Fruit fly (Drosophila melanogaster): Measurements from ENCODE around the gene CaBP1.

Gene CaBP1

DNA sequence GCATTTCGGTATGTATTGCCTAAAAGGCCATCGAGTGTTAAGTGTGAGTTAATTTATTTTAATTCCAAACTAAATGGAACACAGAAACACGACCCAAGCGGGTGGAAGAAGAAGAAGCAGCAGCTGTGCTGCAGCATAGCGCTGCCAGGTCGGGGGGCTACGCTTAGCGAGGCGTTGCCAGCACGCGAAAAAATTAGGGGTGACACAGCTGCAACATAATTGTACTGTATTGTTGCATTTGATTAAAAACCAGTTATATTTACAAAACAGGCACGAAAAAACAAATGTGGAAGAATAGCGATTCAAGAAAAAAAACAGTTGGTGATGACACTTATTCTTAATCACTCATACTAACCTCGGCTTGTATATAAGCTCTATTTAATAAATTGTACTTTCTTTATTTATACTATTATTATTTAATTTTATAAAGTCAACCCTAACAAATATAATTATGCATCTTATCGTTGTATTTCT, 6.3 kb downstream of the CaBP1 start:
- no peak for TF ChIP-seq Pif1A (GFP tag; optimal IDR thresholded peaks at IDR 0.05)
- peak; percentile 45; the same call in 1 of the 2 replicates for TF ChIP-seq rn (GFP tag; IDR thresholded peaks at IDR 0.05)
- TF ChIP-seq Snoo (tag; optimal IDR thresholded peaks at IDR 0.05), result peak; percentile 74
- peak; percentile 62; the same call in 2 of the 3 replicates for TF ChIP-seq fd96Ca (GFP tag; IDR thresholded peaks at IDR 0.05)
- TF ChIP-seq CG17806 (tag; optimal IDR thresholded peaks at IDR 0.05), result peak; percentile 9
- no peak for TF ChIP-seq CG9948 (tag; optimal IDR thresholded peaks at IDR 0.05)
- TF ChIP-seq CG13204 (GFP tag; optimal IDR thresholded peaks at IDR 0.05), result no peak
- TF ChIP-seq CG8301 (tag; optimal IDR thresholded peaks at IDR 0.05), result no peak
- no peak; the same call in 1 of the 2 replicates for TF ChIP-seq CG12605 (GFP tag; IDR thresholded peaks at IDR 0.05)
- peak; percentile 68 for TF ChIP-seq CG32121 (GFP tag; IDR thresholded peaks at IDR 0.05)
- TF ChIP-seq CG4496 (GFP tag; IDR thresholded peaks at IDR 0.05), result peak; percentile 77; the same call in 2 of the 3 replicates
- TF ChIP-seq D1 (tag; optimal IDR thresholded peaks at IDR 0.05), result no peak
- peak; percentile 46 for TF ChIP-seq CG15710 (tag; optimal IDR thresholded peaks at IDR 0.05)
- no peak for TF ChIP-seq Pif1B (GFP tag; optimal IDR thresholded peaks at IDR 0.05)
- peak; percentile 40 for TF ChIP-seq Ets98B (GFP tag; IDR thresholded peaks at IDR 0.05)

DNA sequence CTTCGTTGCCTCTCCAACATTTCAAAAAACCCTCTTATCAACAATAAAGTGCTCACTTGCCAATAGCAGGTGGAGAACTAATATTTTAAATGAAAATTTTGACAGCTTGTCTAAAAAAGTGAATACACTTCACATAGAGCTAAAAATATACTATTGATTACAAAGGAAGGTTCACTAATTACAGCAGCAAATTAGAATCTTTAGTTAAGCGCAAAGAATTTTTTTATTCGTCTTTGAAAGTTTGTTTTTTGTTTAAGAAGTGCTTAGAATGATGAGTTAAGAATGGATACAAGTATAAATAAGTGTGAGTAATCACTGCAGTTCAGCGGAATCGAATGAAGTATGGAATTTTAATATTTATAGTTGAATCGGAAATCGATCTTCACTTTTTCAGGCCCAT, 14.3 kb downstream of the CaBP1 start, which contains the start of gene CG44405:
CG44405 (minus strand) TSS at position 101 of the 400 bp plus-strand sequence.
- no peak for TF ChIP-seq gl (tag; optimal IDR thresholded peaks at IDR 0.05)
- no peak for TF ChIP-seq CG17806 (tag; optimal IDR thresholded peaks at IDR 0.05)
- TF ChIP-seq EcR (GFP tag; optimal IDR thresholded peaks at IDR 0.05), result no peak

DNA sequence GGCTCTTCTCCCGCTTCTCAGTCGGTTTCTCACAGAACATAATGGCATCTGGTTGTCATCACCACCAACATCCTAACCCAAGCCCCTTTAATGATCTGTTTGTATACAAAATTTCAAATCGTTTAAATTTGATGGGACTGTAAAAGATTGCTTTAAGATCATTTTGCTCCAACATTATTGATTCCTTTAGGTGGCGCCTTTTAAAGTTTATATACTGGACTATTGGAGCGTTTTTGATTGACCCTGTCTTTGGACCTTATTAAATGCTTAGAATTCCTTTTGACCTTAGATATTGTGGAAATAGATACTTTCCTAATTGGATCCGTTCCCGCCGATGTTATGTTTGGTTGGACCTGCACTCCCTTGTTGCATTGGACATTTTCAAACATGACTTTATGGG, 16.3 kb downstream of the CaBP1 start, which contains the start of gene CG42266:
CG42266 (minus strand) TSS at position 101 of the 400 bp plus-strand sequence.
- TF ChIP-seq CG15710 (tag; optimal IDR thresholded peaks at IDR 0.05), result no peak
- no peak for TF ChIP-seq CG8159 (tag; optimal IDR thresholded peaks at IDR 0.05)
- TF ChIP-seq CG32121 (GFP tag; IDR thresholded peaks at IDR 0.05), result no peak
- no peak for TF ChIP-seq CG12605 (GFP tag; IDR thresholded peaks at IDR 0.05)
- TF ChIP-seq CG34367 (tag; optimal IDR thresholded peaks at IDR 0.05), result no peak
- no peak for TF ChIP-seq Pif1A (GFP tag; optimal IDR thresholded peaks at IDR 0.05)
- TF ChIP-seq gl (tag; optimal IDR thresholded peaks at IDR 0.05), result no peak
- no peak for TF ChIP-seq EcR (GFP tag; optimal IDR thresholded peaks at IDR 0.05)
- TF ChIP-seq CG17806 (tag; optimal IDR thresholded peaks at IDR 0.05), result no peak
- TF ChIP-seq rn (GFP tag; IDR thresholded peaks at IDR 0.05), result no peak
- TF ChIP-seq CG9948 (tag; optimal IDR thresholded peaks at IDR 0.05), result no peak
- TF ChIP-seq D1 (tag; optimal IDR thresholded peaks at IDR 0.05), result no peak
- no peak for TF ChIP-seq CG8301 (tag; optimal IDR thresholded peaks at IDR 0.05)
- TF ChIP-seq CG13204 (GFP tag; optimal IDR thresholded peaks at IDR 0.05), result no peak

DNA sequence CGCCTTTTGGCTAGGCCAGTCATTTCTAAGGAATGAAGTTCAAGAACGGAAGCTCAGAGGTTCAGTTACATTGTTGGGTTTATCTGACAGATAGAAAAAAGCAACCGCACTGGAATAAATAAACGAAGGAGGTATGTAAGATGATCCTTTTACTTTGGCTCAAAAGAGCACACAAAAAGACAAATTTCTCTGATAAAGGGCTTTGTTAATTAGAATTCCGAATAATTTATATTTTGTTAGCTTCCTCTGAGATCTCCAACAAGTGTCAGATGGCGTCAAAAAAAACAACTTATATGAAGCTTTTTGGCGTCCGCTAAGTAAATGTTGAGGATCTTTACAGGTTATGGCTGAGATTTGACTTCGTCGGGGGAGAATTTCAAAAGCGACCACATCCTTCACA, 18.8 kb downstream of the CaBP1 start, which contains the start of gene CG31817:
CG31817 (minus strand) TSS at position 101 of the 400 bp plus-strand sequence.
- no peak for TF ChIP-seq gl (tag; optimal IDR thresholded peaks at IDR 0.05)
- TF ChIP-seq Ets98B (GFP tag; IDR thresholded peaks at IDR 0.05), result no peak
- no peak for TF ChIP-seq CG9948 (tag; optimal IDR thresholded peaks at IDR 0.05)
- TF ChIP-seq CG10348 (GFP tag; IDR thresholded peaks at IDR 0.05), result no peak
- no peak for TF ChIP-seq CG4496 (GFP tag; IDR thresholded peaks at IDR 0.05)
- no peak for TF ChIP-seq D1 (tag; optimal IDR thresholded peaks at IDR 0.05)
- TF ChIP-seq rn (GFP tag; IDR thresholded peaks at IDR 0.05), result no peak
- TF ChIP-seq CG14655 (GFP tag; optimal IDR thresholded peaks at IDR 0.05), result no peak
- no peak for TF ChIP-seq CG17806 (tag; optimal IDR thresholded peaks at IDR 0.05)
- no peak for TF ChIP-seq CG13204 (GFP tag; optimal IDR thresholded peaks at IDR 0.05)
- TF ChIP-seq CG8159 (tag; optimal IDR thresholded peaks at IDR 0.05), result no peak
- TF ChIP-seq Pif1B (GFP tag; optimal IDR thresholded peaks at IDR 0.05), result no peak
- TF ChIP-seq CG34367 (tag; optimal IDR thresholded peaks at IDR 0.05), result no peak
- no peak for TF ChIP-seq fd96Ca (GFP tag; IDR thresholded peaks at IDR 0.05)

DNA sequence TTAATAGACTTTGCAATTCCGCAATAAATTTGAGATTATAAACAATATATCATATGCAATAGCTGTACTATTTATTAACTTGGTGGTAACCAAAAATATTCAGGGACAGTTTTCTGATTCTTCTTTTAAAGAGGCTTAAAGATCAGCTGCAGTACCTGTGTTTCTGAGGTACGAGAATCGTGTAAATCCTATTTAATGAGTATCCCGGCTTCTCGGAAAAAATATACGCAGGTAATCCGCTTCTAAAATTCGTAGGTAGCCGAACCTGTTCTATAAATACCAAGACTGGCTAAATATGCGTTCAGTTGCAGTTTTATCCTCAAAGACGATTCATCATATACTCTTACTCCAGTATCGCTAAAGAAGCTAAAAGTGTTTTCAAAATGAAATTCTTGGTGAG, 26.9 kb downstream of the CaBP1 start, which contains the start of gene CG4440:
CG4440 (plus strand) TSS at position 301 of the 400 bp plus-strand sequence.
- no peak for TF ChIP-seq Ets98B (GFP tag; IDR thresholded peaks at IDR 0.05)

DNA sequence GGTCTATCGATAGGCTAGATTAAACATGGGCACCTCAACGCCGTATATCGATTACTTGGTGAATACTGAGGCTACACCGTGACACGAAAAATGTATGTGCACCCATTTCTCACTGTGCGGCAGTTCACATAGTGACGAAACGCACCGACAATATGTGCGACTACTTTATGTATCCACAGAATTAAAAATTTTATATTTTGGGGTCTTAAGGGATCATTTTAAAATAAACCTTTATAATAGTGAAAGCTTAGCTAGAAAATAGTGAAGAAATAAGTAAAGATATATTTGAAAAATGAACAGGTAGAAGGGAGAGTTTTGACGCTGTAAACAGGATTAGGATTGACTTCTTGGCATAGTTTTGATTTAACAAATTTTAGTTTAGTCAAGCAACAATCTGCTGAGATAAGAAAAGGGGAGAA, 27.4 kb downstream of the CaBP1 start, which contains the start of gene mRpL4:
mRpL4 (minus strand) TSS at position 31 of the 419 bp plus-strand sequence.
- TF ChIP-seq CG32121 (GFP tag; IDR thresholded peaks at IDR 0.05), result peak; percentile 27; the same call in 1 of the 2 replicates
- no peak for TF ChIP-seq gl (tag; optimal IDR thresholded peaks at IDR 0.05)
- no peak for TF ChIP-seq CG10348 (GFP tag; IDR thresholded peaks at IDR 0.05)
- TF ChIP-seq CG12605 (GFP tag; IDR thresholded peaks at IDR 0.05), result no peak; the same call in 1 of the 2 replicates
- no peak for TF ChIP-seq CG17806 (tag; optimal IDR thresholded peaks at IDR 0.05)
- TF ChIP-seq CG8159 (tag; optimal IDR thresholded peaks at IDR 0.05), result no peak
- TF ChIP-seq D1 (tag; optimal IDR thresholded peaks at IDR 0.05), result peak; percentile 71
- no peak for TF ChIP-seq CG15710 (tag; optimal IDR thresholded peaks at IDR 0.05)
- TF ChIP-seq Ets98B (GFP tag; IDR thresholded peaks at IDR 0.05), result no peak; the same call in 1 of the 2 replicates
- TF ChIP-seq rn (GFP tag; IDR thresholded peaks at IDR 0.05), result no peak
- no peak for TF ChIP-seq CG9948 (tag; optimal IDR thresholded peaks at IDR 0.05)
- TF ChIP-seq CG4496 (GFP tag; IDR thresholded peaks at IDR 0.05), result no peak; the same call in 2 of the 3 replicates
- TF ChIP-seq Snoo (tag; optimal IDR thresholded peaks at IDR 0.05), result peak; percentile 14
- TF ChIP-seq CG13204 (GFP tag; optimal IDR thresholded peaks at IDR 0.05), result no peak
- no peak for TF ChIP-seq EcR (GFP tag; optimal IDR thresholded peaks at IDR 0.05)
- no peak for TF ChIP-seq CG14655 (GFP tag; optimal IDR thresholded peaks at IDR 0.05)
- no peak for TF ChIP-seq Pif1B (GFP tag; optimal IDR thresholded peaks at IDR 0.05)
- no peak for TF ChIP-seq Pif1A (GFP tag; optimal IDR thresholded peaks at IDR 0.05)
- no peak for TF ChIP-seq CG8301 (tag; optimal IDR thresholded peaks at IDR 0.05)
- no peak for TF ChIP-seq fd96Ca (GFP tag; IDR thresholded peaks at IDR 0.05)
